Worm (Caenorhabditis elegans) whole organism, mixed stage, embryonic: ENCODE results near the gene nlp-31.

Experiments used
- ham-2 ChIP-seq: fragments of 200-800 bp; sonication (Bioruptor generic); optimal IDR thresholded peaks from 2 replicates; lab custom pipeline; 2018; ENCODE audit warnings: mild to moderate bottlenecking, missing genetic modification characterization, missing compliant biosample characterization
- lin-32 ChIP-seq: fragments of 200-800 bp; sonication (Bioruptor generic); optimal IDR thresholded peaks from 2 replicates; lab custom pipeline; 2018; ENCODE audit warnings: mild to moderate bottlenecking, missing genetic modification characterization, missing compliant biosample characterization
- lsy-2 ChIP-seq: fragments of 150-350 bp; optimal IDR thresholded peaks from 2 replicates; lab custom pipeline; 2014; ENCODE audit warnings: missing biosample characterization, missing genetic modification characterization
- pha-4 ChIP-seq: fragments of 150-350 bp; optimal IDR thresholded peaks from 2 replicates; lab custom pipeline; 2018; ENCODE audit warnings: missing biosample characterization, missing genetic modification reagents, missing genetic modification characterization
- ztf-11 ChIP-seq: fragments of 150-350 bp; optimal IDR thresholded peaks from 2 replicates; lab custom pipeline; 2014; ENCODE audit warnings: missing biosample characterization, missing genetic modification characterization

ce11 chrV:3949723-3950122 lies 30.1 kb upstream of the nlp-31 start, which contains the start of gene dach-1:
- TF ChIP-seq pha-4 (tag; lab: Kevin White, UChicago) (no peak), lsy-2 (tag; lab: Kevin White, UChicago) (no peak), ztf-11 (no peak), lin-32 (GFP tag; lab: Kevin White, UChicago) (no peak), ham-2 (GFP tag; lab: Kevin White, UChicago) (no peak)
